Fruit fly (Drosophila melanogaster) S2 (cell line): ENCODE data around the gene r-cup.

Experiments used
- CG8478 ChIP-seq: fragments of >200 bp; optimal IDR thresholded peaks from 2 replicates; lab custom pipeline; 2018
- CTCF ChIP-seq, 2 experiments: fragments of >200 bp; optimal IDR thresholded peaks; 2 replicates each; lab custom pipeline; 2018

DNA sequence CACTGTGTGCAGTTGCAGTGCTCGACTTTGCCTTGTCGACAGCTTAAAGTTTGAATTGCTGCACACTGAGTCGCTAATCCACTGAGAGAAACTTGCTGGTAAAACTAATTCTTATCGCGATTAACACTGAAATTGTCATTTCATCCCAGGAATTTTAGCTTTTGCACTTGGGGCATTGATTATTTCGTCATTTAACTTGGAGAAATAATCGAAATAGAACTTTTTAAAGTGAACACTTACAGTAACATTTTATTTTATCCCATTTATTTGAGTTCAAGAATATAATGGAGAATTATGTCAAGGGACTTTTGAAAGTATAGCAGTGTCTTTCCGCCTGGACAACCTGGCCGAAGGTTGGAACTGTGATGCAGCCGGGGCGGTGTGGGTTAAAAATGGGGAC, 47.7 kb downstream of the r-cup start, which contains the start of gene CG44426:
- no peak for TF ChIP-seq CG8478 (lab: Kevin White, UChicago)
- TF ChIP-seq CTCF (optimal IDR thresholded peaks at IDR 0.05; lab: Kevin White, UChicago): no peak
